Fruit fly (Drosophila melanogaster) whole organism, embryonic: ENCODE measurements around the gene DZIP1.

ENCODE experiments used
- Antp ChIP-seq: fragments of 200-800 bp; sonication (Bioruptor generic); optimal IDR thresholded peaks from 3 replicates; lab custom pipeline; 2016; ENCODE audit warnings: missing biosample characterization, missing genetic modification characterization
- Atf3 ChIP-seq: fragments of 200-800 bp; sonication (Bioruptor generic); optimal IDR thresholded peaks from 3 replicates; lab custom pipeline; 2016; ENCODE audit warnings: missing biosample characterization, missing genetic modification characterization
- Bdp1 ChIP-seq: fragments of 200-800 bp; sonication (Bioruptor generic); optimal IDR thresholded peaks from 3 replicates; lab custom pipeline; 2016; ENCODE audit warnings: missing biosample characterization, missing genetic modification characterization
- CG10209 ChIP-seq: fragments of 200-800 bp; sonication (Bioruptor generic); optimal IDR thresholded peaks from 3 replicates; lab custom pipeline; 2017; ENCODE audit warnings: missing biosample characterization, mild to moderate bottlenecking, missing genetic modification characterization, missing genetic modification reagents
- CG10543 ChIP-seq: fragments of 200-800 bp; sonication (Bioruptor generic); optimal IDR thresholded peaks from 3 replicates; lab custom pipeline; 2017; ENCODE audit warnings: missing biosample characterization, mild to moderate bottlenecking, missing genetic modification characterization, moderate library complexity
- CG12071 ChIP-seq: fragments of 200-800 bp; sonication (Bioruptor generic); optimal IDR thresholded peaks from 3 replicates; lab custom pipeline; 2018; ENCODE audit warnings: missing biosample characterization, mild to moderate bottlenecking, missing genetic modification characterization
- CG15073 ChIP-seq: fragments of 200-800 bp; sonication (Bioruptor generic); optimal IDR thresholded peaks from 2 replicates; lab custom pipeline; 2016; ENCODE audit warnings: missing biosample characterization, missing genetic modification characterization
- CG1603 ChIP-seq: fragments of 200-800 bp; sonication (Bioruptor generic); optimal IDR thresholded peaks from 2 replicates; lab custom pipeline; 2019; ENCODE audit warnings: missing biosample characterization, mild to moderate bottlenecking, missing genetic modification characterization, moderate library complexity
- CG17361 ChIP-seq: fragments of 200-800 bp; sonication (Bioruptor generic); IDR thresholded peaks from 3 replicates; pipeline ENCODE4 v1.3.6; 2022; ENCODE audit warnings: missing biosample characterization, missing genetic modification characterization
- CG2202 ChIP-seq: fragments of 200-800 bp; sonication (Bioruptor generic); optimal IDR thresholded peaks from 2 replicates; lab custom pipeline; 2018; ENCODE audit warnings: missing biosample characterization, mild to moderate bottlenecking, missing genetic modification characterization
- CG3726 ChIP-seq: fragments of 200-800 bp; sonication (Bioruptor generic); IDR thresholded peaks from 3 replicates; pipeline ENCODE4, ENCODE4 v1.3.6; 2022; ENCODE audit warnings: missing biosample characterization, missing genetic modification characterization
- CG4282 ChIP-seq: fragments of 200-800 bp; sonication (Bioruptor generic); optimal IDR thresholded peaks from 2 replicates; lab custom pipeline; 2016; ENCODE audit warnings: missing biosample characterization, missing genetic modification characterization
- CG4328 ChIP-seq: fragments of 200-800 bp; sonication (Bioruptor generic); optimal IDR thresholded peaks from 3 replicates; lab custom pipeline; 2017; ENCODE audit warnings: missing biosample characterization, missing genetic modification reagents, missing genetic modification characterization
- CG5180 ChIP-seq: fragments of 200-800 bp; sonication (Bioruptor generic); optimal IDR thresholded peaks from 3 replicates; lab custom pipeline; 2017; ENCODE audit warnings: missing biosample characterization, missing genetic modification characterization, mild to moderate bottlenecking, moderate library complexity, missing genetic modification reagents
- CG6654 ChIP-seq: fragments of 200-800 bp; sonication (Bioruptor generic); optimal IDR thresholded peaks from 2 replicates; lab custom pipeline; 2017; ENCODE audit warnings: missing biosample characterization, mild to moderate bottlenecking, missing genetic modification characterization
- E2f1 ChIP-seq: fragments of 200-800 bp; sonication (Bioruptor generic); IDR thresholded peaks from 2 replicates; pipeline ENCODE4 v1.3.6; 2022; ENCODE audit warnings: missing biosample characterization, missing genetic modification characterization
- ERR ChIP-seq: fragments of 200-800 bp; sonication (Bioruptor generic); optimal IDR thresholded peaks from 2 replicates; lab custom pipeline; 2016; ENCODE audit warnings: missing biosample characterization, missing genetic modification characterization
- Fer2 ChIP-seq: fragments of 200-800 bp; sonication (Bioruptor generic); optimal IDR thresholded peaks from 2 replicates; lab custom pipeline; 2018; ENCODE audit warnings: missing biosample characterization, mild to moderate bottlenecking, missing genetic modification characterization, moderate library complexity
- Hr39 ChIP-seq: fragments of >200 bp; optimal IDR thresholded peaks from 2 replicates; lab custom pipeline; 2017
- Hr51 ChIP-seq, 2 experiments: fragments of 200-800 bp; sonication (Bioruptor generic); optimal IDR thresholded peaks; 2 replicates in 1 of 2; 3 replicates in 1 of 2; lab custom pipeline; 2016 to 2018; ENCODE audit warnings: missing biosample characterization in 2 of 2, missing genetic modification characterization in 2 of 2, mild to moderate bottlenecking in 1 of 2, moderate library complexity in 1 of 2
- Myb ChIP-seq: fragments of 200-800 bp; sonication (Bioruptor generic); optimal IDR thresholded peaks from 2 replicates; lab custom pipeline; 2016; ENCODE audit warnings: missing biosample characterization, missing genetic modification characterization
- NFAT ChIP-seq: fragments of 200-800 bp; sonication (Bioruptor generic); IDR thresholded peaks from 2 replicates; pipeline ENCODE4 v1.3.6; 2022; ENCODE audit warnings: missing biosample characterization, missing genetic modification characterization
- Opbp ChIP-seq: fragments of 200-800 bp; sonication (Bioruptor generic); IDR thresholded peaks from 3 replicates; pipeline ENCODE4 v1.3.6; 2022; ENCODE audit warnings: missing biosample characterization, missing genetic modification characterization; ENCODE audit not compliant: partially characterized antibody
- Sox100B ChIP-seq: fragments of 200-800 bp; sonication (Bioruptor generic); optimal IDR thresholded peaks from 3 replicates; lab custom pipeline; 2018; ENCODE audit warnings: missing biosample characterization, mild to moderate bottlenecking, missing genetic modification characterization
- Spps ChIP-seq: fragments of 200-800 bp; sonication (Bioruptor generic); optimal IDR thresholded peaks from 2 replicates; lab custom pipeline; 2018; ENCODE audit warnings: missing biosample characterization, mild to moderate bottlenecking, missing genetic modification characterization
- Stat92E ChIP-seq, 3 experiments: fragments of >200 bp in 2 of 3; fragments of 200-800 bp in 1 of 3; sonication (Bioruptor generic) in 1 of 3; optimal IDR thresholded peaks; 2 replicates each; lab custom pipeline; 2017 to 2019; ENCODE audit warnings: missing biosample characterization in 3 of 3, missing genetic modification characterization in 3 of 3, mild to moderate bottlenecking in 1 of 3, moderate library complexity in 1 of 3
- TFAM ChIP-seq: fragments of 200-800 bp; sonication (Bioruptor generic); optimal IDR thresholded peaks from 2 replicates; lab custom pipeline; 2017; ENCODE audit warnings: missing biosample characterization, missing genetic modification characterization, inconsistent platforms
- Tbp ChIP-seq: fragments of >200 bp; optimal IDR thresholded peaks from 2 replicates; lab custom pipeline; 2018; ENCODE audit warnings: missing biosample characterization, missing genetic modification characterization
- abd-A ChIP-seq: fragments of 200-800 bp; sonication (Bioruptor generic); optimal IDR thresholded peaks from 3 replicates; lab custom pipeline; 2019; ENCODE audit warnings: missing biosample characterization, mild to moderate bottlenecking, missing genetic modification characterization, moderate library complexity
- ato ChIP-seq: fragments of 200-800 bp; sonication (Bioruptor generic); IDR thresholded peaks from 2 replicates; pipeline ENCODE4 v1.3.6; 2022; ENCODE audit warnings: missing biosample characterization, missing genetic modification characterization; ENCODE audit not compliant: partially characterized antibody
- crc ChIP-seq: fragments of 200-800 bp; sonication (Bioruptor generic); optimal IDR thresholded peaks from 2 replicates; lab custom pipeline; 2016; ENCODE audit warnings: missing biosample characterization, missing genetic modification characterization
- grn ChIP-seq: fragments of 200-800 bp; sonication (Bioruptor generic); optimal IDR thresholded peaks from 3 replicates; lab custom pipeline; 2017; ENCODE audit warnings: missing biosample characterization, missing genetic modification characterization
- ham ChIP-seq: fragments of 200-800 bp; sonication (Bioruptor generic); IDR thresholded peaks from 2 replicates; pipeline ENCODE4 v1.3.6; 2022; ENCODE audit warnings: missing biosample characterization, missing genetic modification characterization
- lilli ChIP-seq: fragments of 200-800 bp; sonication (Bioruptor generic); optimal IDR thresholded peaks from 3 replicates; lab custom pipeline; 2016; ENCODE audit warnings: missing biosample characterization, missing genetic modification characterization
- luna ChIP-seq: fragments of 200-800 bp; sonication (Bioruptor generic); optimal IDR thresholded peaks from 2 replicates; lab custom pipeline; 2016; ENCODE audit warnings: missing biosample characterization, missing genetic modification characterization
- mam ChIP-seq: fragments of 200-800 bp; sonication (Bioruptor generic); optimal IDR thresholded peaks from 3 replicates; lab custom pipeline; 2016; ENCODE audit warnings: missing biosample characterization, missing genetic modification characterization
- odd ChIP-seq: fragments of 200-800 bp; sonication (Bioruptor generic); optimal IDR thresholded peaks from 2 replicates; lab custom pipeline; 2017; ENCODE audit warnings: missing biosample characterization, mild to moderate bottlenecking, missing genetic modification characterization
- pfk ChIP-seq: fragments of 200-800 bp; sonication (Bioruptor generic); optimal IDR thresholded peaks from 2 replicates; lab custom pipeline; 2018; ENCODE audit warnings: missing biosample characterization, mild to moderate bottlenecking, missing genetic modification characterization, moderate library complexity
- pnt ChIP-seq: fragments of 200-800 bp; sonication (Bioruptor generic); optimal IDR thresholded peaks from 3 replicates; lab custom pipeline; 2016; ENCODE audit warnings: missing biosample characterization, missing genetic modification characterization
- repo ChIP-seq: fragments of 200-800 bp; sonication (Bioruptor generic); optimal IDR thresholded peaks from 2 replicates; lab custom pipeline; 2016; ENCODE audit warnings: missing biosample characterization, missing genetic modification characterization
- ro ChIP-seq: fragments of 200-800 bp; sonication (Bioruptor generic); IDR thresholded peaks from 2 replicates; pipeline ENCODE4 v1.3.6; 2022; ENCODE audit warnings: missing biosample characterization, missing genetic modification characterization
- sc ChIP-seq, 3 experiments: fragments of >200 bp in 2 of 3; fragments of 200-800 bp in 1 of 3; sonication (Bioruptor generic) in 1 of 3; optimal IDR thresholded peaks; 2 replicates in 2 of 3; 3 replicates in 1 of 3; lab custom pipeline; 2017; ENCODE audit warnings: mild to moderate bottlenecking in 1 of 3, missing biosample characterization in 1 of 3, missing genetic modification characterization in 1 of 3, missing genetic modification reagents in 1 of 3
- sd ChIP-seq: fragments of 200-800 bp; sonication (Bioruptor generic); optimal IDR thresholded peaks from 3 replicates; lab custom pipeline; 2018; ENCODE audit warnings: missing biosample characterization, mild to moderate bottlenecking, missing genetic modification characterization, moderate library complexity
- ttk ChIP-seq: fragments of 200-800 bp; sonication (Bioruptor generic); IDR thresholded peaks from 2 replicates; pipeline ENCODE4 v2.1.2; 2022; ENCODE audit warnings: missing biosample characterization, missing genetic modification characterization
- usp ChIP-seq: fragments of >200 bp; optimal IDR thresholded peaks from 2 replicates; lab custom pipeline; 2017; ENCODE audit warnings: missing biosample characterization, missing genetic modification characterization
- vfl ChIP-seq: fragments of 200-800 bp; sonication (Bioruptor generic); optimal IDR thresholded peaks from 2 replicates; lab custom pipeline; 2016; ENCODE audit warnings: missing biosample characterization, missing genetic modification characterization
- vnd ChIP-seq: fragments of 200-800 bp; sonication (Bioruptor generic); IDR thresholded peaks from 3 replicates; pipeline ENCODE4 v1.3.6; 2022; ENCODE audit warnings: missing biosample characterization, missing genetic modification characterization; ENCODE audit not compliant: partially characterized antibody
- wor ChIP-seq: fragments of 200-800 bp; sonication (Bioruptor generic); IDR thresholded peaks from 2 replicates; pipeline ENCODE4 v1.3.6; 2022; ENCODE audit warnings: missing biosample characterization, missing genetic modification characterization
- zen ChIP-seq: fragments of 200-800 bp; sonication (Bioruptor generic); optimal IDR thresholded peaks from 3 replicates; lab custom pipeline; 2018; ENCODE audit warnings: missing biosample characterization, mild to moderate bottlenecking, missing genetic modification characterization, moderate library complexity

Gene DZIP1

dm6 chr3R:24543033-24543675 lies 28.1 kb downstream of the DZIP1 start (continued):
- TF ChIP-seq Atf3 (peak; percentile 77), Sox100B (GFP tag; lab: Kevin White, UChicago) (peak; percentile 61), pfk (peak; percentile 30), Stat92E (GFP tag; optimal IDR thresholded peaks at IDR 0.05; lab: Kevin White, UChicago) (no peak), sc (optimal IDR thresholded peaks at IDR 0.05; lab: Kevin White, UChicago) (no peak), sc (GFP tag; optimal IDR thresholded peaks at IDR 0.05; lab: Kevin White, UChicago) (peak; percentile 59), Hr39 (no peak), ro (GFP tag; lab: Robert Waterston, UW) (peak; percentile 71), TFAM (GFP tag; lab: Kevin White, UChicago) (no peak), lilli (peak; percentile 98), vnd (no peak), CG5180 (GFP tag; lab: Kevin White, UChicago) (peak; percentile 2), ham (GFP tag; lab: Robert Waterston, UW) (peak; percentile 83), CG12071 (GFP tag; lab: Kevin White, UChicago) (peak; percentile 82), CG17361 (GFP tag; lab: Robert Waterston, UW) (no peak; the same call in 1 of the 3 replicates), CG4328 (GFP tag; lab: Kevin White, UChicago) (peak; percentile 79), Tbp (GFP tag; lab: Kevin White, UChicago) (no peak), ato (GFP tag; lab: Robert Waterston, UW) (no peak), grn (peak; percentile 57), ttk (peak; percentile 92), Bdp1 (GFP tag; lab: Kevin White, UChicago) (peak; percentile 78), CG10209 (peak; percentile 92), CG3726 (GFP tag; lab: Robert Waterston, UW) (peak; percentile 85), CG6654 (peak; percentile 32), CG2202 (tag; lab: Kevin White, UChicago) (peak; percentile 38), usp (GFP tag; lab: Kevin White, UChicago) (no peak), repo (GFP tag; lab: Kevin White, UChicago) (peak; percentile 81), zen (tag; lab: Kevin White, UChicago) (peak; percentile 88), Fer2 (tag; lab: Kevin White, UChicago) (peak; percentile 92), abd-A (tag; lab: Kevin White, UChicago) (no peak), CG4282 (GFP tag; lab: Kevin White, UChicago) (peak; percentile 55), CG1603 (no peak), crc (GFP tag; lab: Kevin White, UChicago) (peak; percentile 81), wor (GFP tag; lab: Robert Waterston, UW) (peak; percentile 74), ERR (GFP tag; lab: Kevin White, UChicago) (peak; percentile 78), Opbp (no peak), pnt (GFP tag; lab: Kevin White, UChicago) (peak; percentile 76), CG10543 (GFP tag; lab: Kevin White, UChicago) (peak; percentile 95), odd (GFP tag; lab: Kevin White, UChicago) (no peak), Hr51 (GFP tag; optimal IDR thresholded peaks at IDR 0.05; lab: Kevin White, UChicago) (peak; percentile 87 to 96), vfl (GFP tag; lab: Kevin White, UChicago) (peak; percentile 88), luna (peak; percentile 88), Myb (GFP tag; lab: Kevin White, UChicago) (peak; percentile 51), E2f1 (GFP tag; lab: Robert Waterston, UW) (peak; percentile 94), sd (tag; lab: Kevin White, UChicago) (peak; percentile 91), NFAT (GFP tag; lab: Robert Waterston, UW) (peak; percentile 98), Antp (peak; percentile 66), CG15073 (peak; percentile 51), mam (GFP tag; lab: Kevin White, UChicago) (peak; percentile 94), Spps (tag; lab: Kevin White, UChicago) (peak; percentile 31)
